Fruit fly (Drosophila melanogaster) whole organism, larva: Measurements from ENCODE around the gene nAChRalpha3.

Source experiments
- noc ChIP-seq: fragments of 200-800 bp; sonication (Bioruptor generic); optimal IDR thresholded peaks from 3 replicates; lab custom pipeline; 2019; ENCODE audit warnings: missing biosample characterization, mild to moderate bottlenecking, missing genetic modification characterization, moderate library complexity

nAChRalpha3 gene

dm6 chrX:8385481-8385880 lies 18.5 kb upstream of the nAChRalpha3 start, which contains the start of gene CG1387:
Gene CG1387 (plus strand): TSS chrX:8385781.
- no peak for TF ChIP-seq noc (tag; lab: Kevin White, UChicago)

DNA sequence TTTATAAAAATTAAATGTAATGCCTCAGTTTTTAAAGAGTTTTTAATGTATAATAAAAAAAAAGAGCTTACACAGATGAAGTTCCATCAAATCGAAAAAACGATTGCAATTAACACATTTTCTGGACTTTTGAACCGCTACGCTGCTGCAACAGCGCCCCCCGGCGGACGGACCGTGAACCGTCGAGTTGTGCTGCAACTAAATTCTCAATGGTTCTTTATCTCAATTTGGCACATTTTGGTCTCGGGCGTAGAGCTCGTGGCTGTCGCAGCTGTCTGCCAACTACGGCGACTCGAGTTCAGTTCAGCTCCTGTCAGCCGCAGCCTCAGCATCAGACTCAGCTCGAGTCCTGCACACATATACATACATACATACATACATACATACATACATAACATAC lies 4.8 kb upstream of the nAChRalpha3 start:
- TF ChIP-seq noc (tag; lab: Kevin White, UChicago): no peak

DNA sequence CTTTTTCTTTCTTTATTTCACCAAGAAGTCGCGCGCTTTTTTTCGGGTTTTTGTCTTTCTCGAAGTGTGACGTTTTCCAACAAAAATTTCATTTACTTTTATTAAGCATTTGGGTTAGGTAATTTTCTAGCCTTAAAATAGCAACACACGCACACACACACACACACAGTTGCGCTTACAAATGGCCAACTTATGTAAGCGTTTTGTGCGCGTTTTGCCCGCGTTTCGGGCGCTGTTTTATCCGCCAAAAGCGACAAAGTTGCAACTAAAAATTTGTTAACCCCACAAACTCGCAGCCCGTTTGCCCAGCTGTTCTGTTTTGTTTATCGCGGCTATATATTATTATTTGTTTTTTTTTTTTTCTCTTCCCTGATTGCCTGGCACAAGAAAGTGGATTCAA lies 640 bp downstream of the nAChRalpha3 start:
- TF ChIP-seq noc (tag; lab: Kevin White, UChicago): no peak

DNA sequence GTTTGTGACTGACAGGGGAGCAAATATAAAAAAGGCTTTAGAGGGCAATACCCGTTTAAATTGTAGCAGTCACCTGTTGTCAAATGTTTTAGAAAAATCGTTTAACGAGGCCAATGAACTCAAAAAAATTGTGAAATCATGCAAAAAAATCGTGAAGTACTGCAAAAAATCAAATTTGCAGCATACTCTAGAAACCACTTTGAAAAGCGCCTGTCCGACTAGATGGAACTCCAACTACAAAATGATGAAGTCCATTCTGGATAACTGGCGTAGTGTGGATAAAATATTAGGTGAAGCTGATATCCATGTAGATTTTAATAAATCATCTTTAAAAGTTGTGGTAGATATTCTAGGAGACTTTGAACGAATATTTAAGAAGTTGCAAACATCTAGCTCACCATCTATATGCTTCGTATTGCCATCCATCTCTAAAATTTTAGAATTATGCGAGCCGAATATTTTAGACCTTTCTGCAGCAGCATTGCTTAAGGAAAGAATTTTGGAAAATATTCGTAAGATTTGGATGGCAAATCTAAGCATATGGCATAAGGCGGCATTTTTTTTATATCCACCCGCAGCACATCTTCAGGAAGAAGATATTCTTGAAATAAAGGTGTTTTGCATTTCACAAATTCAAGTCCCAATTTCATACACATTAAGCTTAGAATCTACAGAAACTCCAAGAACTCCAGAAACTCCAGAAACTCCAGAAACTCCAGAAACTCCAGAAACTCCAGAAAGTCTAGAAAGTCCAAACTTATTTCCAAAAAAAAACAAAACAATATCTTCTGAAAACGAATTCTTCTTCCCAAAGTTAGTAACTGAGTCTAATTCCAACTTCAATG lies 72.3 kb downstream of the nAChRalpha3 start:
- TF ChIP-seq noc (tag; lab: Kevin White, UChicago): no peak

DNA sequence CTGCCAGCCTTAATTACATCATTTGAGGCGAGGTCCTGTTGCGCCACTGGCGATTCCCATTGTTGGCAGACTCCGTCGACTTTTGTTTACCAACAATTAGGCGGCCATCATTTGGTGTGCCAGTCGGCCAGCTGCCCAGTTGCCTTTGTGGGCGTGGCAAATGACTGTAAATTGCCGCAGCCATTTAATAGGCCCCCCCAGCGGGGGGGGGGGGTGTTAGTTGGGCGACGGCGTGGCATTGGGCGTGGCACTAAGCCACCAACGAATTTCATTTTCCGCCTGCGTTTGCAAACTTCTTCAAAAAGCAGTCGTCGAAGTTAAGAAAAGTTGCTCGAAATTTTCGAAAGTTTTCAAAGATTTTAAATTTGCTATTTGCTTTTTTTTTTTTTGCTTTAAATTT lies 80.1 kb downstream of the nAChRalpha3 start:
- no peak for TF ChIP-seq noc (tag; lab: Kevin White, UChicago)

DNA sequence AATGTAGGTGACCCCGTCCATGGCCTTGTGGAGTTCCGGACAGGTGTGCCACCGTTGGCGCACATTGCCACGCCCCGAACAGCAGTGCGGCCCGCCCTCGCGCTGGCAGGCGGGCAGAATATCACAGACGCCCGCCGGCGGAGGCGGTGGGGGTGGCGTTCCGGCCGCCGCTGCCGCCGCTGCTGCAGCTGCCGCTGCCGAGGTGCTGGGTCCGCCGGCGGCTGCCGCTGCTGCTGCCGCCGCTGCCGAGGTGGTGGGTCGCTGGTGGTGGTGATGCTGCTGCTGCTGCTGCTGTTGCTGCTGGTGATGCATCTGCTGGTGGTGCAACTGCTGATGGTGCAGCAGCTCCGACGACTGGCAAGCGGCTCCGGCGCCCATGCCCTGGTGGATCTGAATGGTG lies 81.9 kb downstream of the nAChRalpha3 start:
- no peak for TF ChIP-seq noc (tag; lab: Kevin White, UChicago)

DNA sequence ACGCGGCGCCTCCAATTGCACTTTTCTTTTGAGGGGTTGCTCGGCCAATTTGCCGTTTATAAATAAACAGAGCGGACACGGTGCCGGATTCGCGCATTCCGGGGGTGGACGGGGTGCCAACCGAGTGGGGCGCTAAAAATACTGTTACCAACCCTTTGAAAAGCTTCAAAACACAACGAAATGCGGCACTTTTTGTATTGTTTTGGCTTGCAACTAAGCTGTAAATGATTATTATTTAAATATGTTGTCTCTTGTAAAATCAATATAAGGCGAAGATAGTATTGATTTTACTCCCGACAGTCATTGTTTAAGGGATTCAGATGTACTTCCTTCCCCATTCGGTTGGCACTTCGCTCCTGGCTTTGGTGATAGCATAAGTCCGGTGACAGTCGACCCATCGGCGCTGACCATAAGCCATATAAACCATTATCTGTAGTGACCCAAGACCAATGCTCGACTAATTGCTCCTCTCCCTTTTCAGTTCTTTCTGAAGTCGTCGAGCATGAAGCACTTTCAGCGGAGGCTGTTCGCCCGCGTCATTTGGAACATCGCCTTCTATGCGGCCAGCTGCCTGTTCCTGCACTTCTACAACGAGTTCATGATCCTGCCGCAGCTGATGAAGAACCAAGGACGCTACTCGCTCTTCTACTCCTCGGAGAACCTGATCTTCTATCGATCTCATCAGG lies 93.0 kb downstream of the nAChRalpha3 start, which contains the start of gene CG15343:
CG15343 (minus strand) TSS at position 8 of the 686 bp plus-strand sequence.
- TF ChIP-seq noc (tag; lab: Kevin White, UChicago): peak; percentile 12

- no peak for TF ChIP-seq noc (tag; lab: Kevin White, UChicago)
Measured at dm6 chrX:8273291-8273690, 93.7 kb downstream of the nAChRalpha3 start, which contains the start of gene CG1636. Gene CG1636 (plus strand): TSS chrX:8273412.

DNA sequence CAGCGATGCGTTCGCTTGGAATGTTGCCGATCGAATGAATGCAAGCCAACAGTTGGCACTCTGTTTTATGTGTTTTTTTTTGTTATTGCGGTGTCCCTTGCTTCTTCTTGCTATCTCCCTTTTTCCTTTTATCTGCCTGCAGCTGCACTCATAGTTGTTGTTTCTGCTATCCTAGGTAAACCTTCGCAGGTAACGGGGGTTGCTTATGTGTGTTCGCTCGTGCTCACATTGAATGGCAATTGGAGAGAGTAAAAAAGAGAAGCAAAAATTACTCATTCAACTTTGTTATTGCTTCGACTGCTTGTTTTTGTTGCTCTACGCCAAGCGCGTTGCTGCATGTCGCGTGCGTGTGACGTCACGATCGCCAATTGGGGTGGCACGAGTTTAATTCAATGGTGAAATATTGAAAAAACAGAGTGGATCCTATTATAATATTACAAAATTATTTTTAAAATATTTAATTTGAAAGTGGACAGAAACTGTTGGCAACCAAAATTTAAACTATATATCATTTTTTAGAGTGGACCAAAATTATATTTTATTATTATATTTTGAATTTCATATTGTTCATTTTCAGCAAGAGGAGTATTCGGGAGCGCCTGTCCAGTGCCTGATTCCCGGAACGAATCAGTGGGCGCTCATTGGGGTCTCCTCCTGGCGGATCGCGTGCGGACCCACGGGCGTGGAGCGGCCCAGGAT lies 95.5 kb downstream of the nAChRalpha3 start, which contains the start of gene Corp:
Corp (minus strand) TSS at position 47 of the 699 bp plus-strand sequence.
- TF ChIP-seq noc (tag; lab: Kevin White, UChicago): no peak

DNA sequence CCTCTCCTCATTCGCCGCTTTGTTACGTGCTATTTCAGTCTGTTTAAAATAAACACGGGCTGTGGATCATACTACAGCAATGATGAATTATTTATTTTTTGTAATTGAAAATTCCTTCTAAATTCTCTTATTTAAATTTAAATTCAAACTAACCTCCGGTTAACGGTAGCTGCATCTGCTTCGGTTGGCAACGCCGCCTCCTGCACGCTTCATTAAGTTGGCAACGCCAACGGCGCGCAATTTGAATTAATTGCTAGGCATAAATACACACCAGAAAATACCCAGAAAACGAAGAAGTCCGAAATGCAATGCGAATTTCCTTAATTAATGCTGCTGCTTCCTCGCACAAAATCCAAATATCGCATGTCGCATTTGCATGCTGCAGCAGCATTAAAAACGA lies 101.7 kb downstream of the nAChRalpha3 start:
- TF ChIP-seq noc (tag; lab: Kevin White, UChicago): no peak

- TF ChIP-seq noc (tag; lab: Kevin White, UChicago): peak; percentile 29
Measured at dm6 chrX:8263236-8263635, 103.7 kb downstream of the nAChRalpha3 start.

DNA sequence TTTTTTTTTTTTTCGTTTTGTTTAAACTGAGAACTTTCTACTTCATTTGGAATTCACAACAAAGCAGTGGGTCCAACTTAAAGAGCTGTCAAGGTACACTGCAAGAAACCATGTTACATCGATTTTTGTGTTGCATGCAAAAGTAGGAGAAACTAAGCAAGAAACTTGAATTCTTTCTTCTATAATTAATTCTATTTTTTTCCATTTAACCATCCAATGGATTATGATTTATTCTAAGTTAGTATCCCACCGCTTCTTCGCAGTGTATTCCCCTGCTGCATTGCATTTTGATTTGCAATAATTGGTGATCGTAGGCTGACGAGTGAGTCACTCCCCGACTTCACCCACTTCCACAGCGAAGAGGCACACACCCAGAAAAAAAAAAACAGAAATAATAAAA lies 107.1 kb downstream of the nAChRalpha3 start:
- TF ChIP-seq noc (tag; lab: Kevin White, UChicago): peak; percentile 10

DNA sequence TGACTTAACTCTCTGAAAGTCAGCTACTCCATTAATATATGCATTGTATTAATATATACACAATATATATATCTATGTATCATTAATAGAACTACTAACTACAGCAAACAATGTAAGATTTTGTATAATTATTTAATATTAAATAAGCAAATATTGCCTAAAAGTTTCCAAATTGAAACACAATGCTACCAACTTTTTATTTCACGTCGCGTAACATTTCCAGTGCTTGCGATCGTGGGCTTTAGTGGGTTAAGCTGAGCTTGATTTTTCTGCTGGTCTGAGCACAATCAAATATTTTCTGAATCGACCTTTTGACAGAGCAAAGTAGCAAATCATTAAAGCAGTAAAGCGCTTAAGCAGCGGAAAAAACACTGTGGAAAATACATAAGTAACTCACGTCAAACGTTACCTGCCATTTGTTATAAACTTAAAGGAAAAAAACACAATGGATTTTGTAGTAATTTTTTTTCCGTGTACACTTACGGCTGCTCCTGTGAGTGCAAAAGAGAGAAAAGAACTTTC lies 108.6 kb downstream of the nAChRalpha3 start:
- no peak for TF ChIP-seq noc (tag; lab: Kevin White, UChicago)

DNA sequence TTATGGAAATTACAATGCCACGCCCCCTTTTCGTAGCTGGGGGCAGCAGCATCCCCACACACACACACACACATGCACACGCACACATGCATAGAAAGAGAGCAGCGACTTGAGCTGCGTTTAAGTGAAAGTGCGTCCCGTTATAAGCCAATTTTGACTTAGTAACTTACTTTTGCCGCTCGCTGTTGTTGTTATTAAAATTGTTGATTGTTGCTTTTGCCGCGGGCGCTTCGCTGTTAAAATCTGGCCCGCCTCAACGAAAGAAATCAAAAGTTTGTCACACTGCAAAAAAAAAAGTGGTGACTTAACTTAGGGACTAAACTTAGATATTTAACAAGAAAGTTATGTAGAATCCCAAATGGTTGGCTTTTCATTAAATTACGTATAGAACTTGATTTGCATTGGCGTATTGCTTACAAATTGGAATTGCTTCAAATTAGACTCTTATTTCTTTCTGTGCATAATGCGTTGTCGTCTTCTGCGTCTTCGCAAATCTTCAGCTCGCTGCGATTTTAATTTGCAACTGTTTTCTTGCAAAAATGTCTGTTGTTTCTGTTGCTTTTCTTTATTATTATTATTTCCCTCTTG lies 112.1 kb downstream of the nAChRalpha3 start:
- TF ChIP-seq noc (tag; lab: Kevin White, UChicago): no peak

DNA sequence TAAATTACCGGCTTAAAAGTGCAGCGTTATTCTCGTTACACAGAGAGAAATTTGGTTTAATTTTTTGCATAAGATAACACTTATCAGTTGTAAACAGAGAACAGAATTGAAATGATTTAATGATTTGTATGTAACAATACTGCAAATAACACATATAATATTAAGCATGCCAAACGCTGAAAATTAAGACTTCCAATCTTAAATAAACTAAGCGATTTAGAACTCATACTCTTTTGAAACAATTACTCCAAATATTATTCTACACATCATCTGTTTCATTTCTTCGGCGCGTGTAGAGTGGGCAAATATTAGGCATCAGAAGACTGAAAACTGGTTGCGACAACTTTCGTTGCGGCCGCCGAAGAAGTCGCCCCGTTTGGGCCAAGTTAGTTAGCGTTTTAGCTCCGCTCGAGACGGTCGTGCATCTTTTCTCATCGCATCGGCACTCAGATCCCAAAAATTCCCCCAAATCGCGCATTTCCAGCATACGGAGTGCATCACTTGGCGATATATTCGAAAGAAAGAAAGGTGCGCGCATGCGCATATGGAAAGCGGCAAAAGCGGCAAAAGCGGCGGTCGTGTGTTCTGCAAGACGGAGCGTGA lies 114.6 kb downstream of the nAChRalpha3 start, which contains the start of gene CG1632:
CG1632 (plus strand) TSS at position 387 of the 603 bp plus-strand sequence.
- TF ChIP-seq noc (tag; lab: Kevin White, UChicago): no peak
